Fruit fly (Drosophila melanogaster) whole organism, prepupa: Measurements from ENCODE around the gene Cyp312a1.
A peak's percentile ranks its signal among the peaks of the same experiment; 100 is the strongest.

Experiments
- CG11902 ChIP-seq: fragments of 200-800 bp; sonication (Bioruptor generic); optimal IDR thresholded peaks from 3 replicates; lab custom pipeline; 2016; ENCODE audit warnings: missing biosample characterization, missing genetic modification characterization
- CG15336 ChIP-seq: fragments of 200-800 bp; sonication (Bioruptor generic); IDR thresholded peaks from 2 replicates; pipeline ENCODE4 v1.3.6; 2022; ENCODE audit warnings: missing biosample characterization, missing genetic modification characterization
- CG32006 ChIP-seq: fragments of 200-800 bp; sonication (Bioruptor generic); optimal IDR thresholded peaks from 3 replicates; lab custom pipeline; 2017; ENCODE audit warnings: missing biosample characterization, mild to moderate bottlenecking, missing genetic modification characterization
- CG6276 ChIP-seq: fragments of 200-800 bp; sonication (Bioruptor generic); optimal IDR thresholded peaks from 2 replicates; lab custom pipeline; 2017; ENCODE audit warnings: missing biosample characterization, mild to moderate bottlenecking, missing genetic modification characterization
- CG6792 ChIP-seq: fragments of 200-800 bp; sonication (Bioruptor generic); optimal IDR thresholded peaks from 3 replicates; lab custom pipeline; 2016; ENCODE audit warnings: missing biosample characterization, missing genetic modification characterization
- CG6808 ChIP-seq: fragments of 200-800 bp; sonication (Bioruptor generic); optimal IDR thresholded peaks from 3 replicates; lab custom pipeline; 2017; ENCODE audit warnings: missing biosample characterization, missing genetic modification characterization, mild to moderate bottlenecking, moderate library complexity, missing genetic modification reagents
- CG8119 ChIP-seq: fragments of 200-800 bp; sonication (Bioruptor generic); IDR thresholded peaks from 3 replicates; pipeline ENCODE4 v1.3.6; 2022; ENCODE audit warnings: missing biosample characterization, missing genetic modification characterization
- Eip78C ChIP-seq: fragments of 200-800 bp; sonication (Bioruptor generic); peaks from one replicate; lab custom pipeline; 2016; ENCODE audit warnings: missing biosample characterization, missing genetic modification characterization
- acj6 ChIP-seq: fragments of 200-800 bp; sonication (Bioruptor generic); optimal IDR thresholded peaks from 3 replicates; lab custom pipeline; 2016; ENCODE audit warnings: missing biosample characterization, missing genetic modification characterization
- dsx ChIP-seq: fragments of 200-800 bp; optimal IDR thresholded peaks from 3 replicates; lab custom pipeline; 2019; ENCODE audit warnings: missing biosample characterization, mild to moderate bottlenecking, missing genetic modification characterization, moderate library complexity; ENCODE audit not compliant: poor library complexity, severe bottlenecking
- pdm3 ChIP-seq: fragments of 200-800 bp; sonication (Bioruptor generic); optimal IDR thresholded peaks from 3 replicates; lab custom pipeline; 2016; ENCODE audit warnings: missing biosample characterization, missing genetic modification characterization
- spab ChIP-seq: fragments of 200-800 bp; sonication (Bioruptor generic); optimal IDR thresholded peaks from 2 replicates; lab custom pipeline; 2017; ENCODE audit warnings: missing biosample characterization, mild to moderate bottlenecking, missing genetic modification characterization, missing genetic modification reagents
- ss ChIP-seq, 2 experiments: fragments of 200-800 bp; sonication (Bioruptor generic); optimal IDR thresholded peaks; 2 replicates in 1 of 2; 3 replicates in 1 of 2; lab custom pipeline; 2017 to 2018; ENCODE audit warnings: mild to moderate bottlenecking in 2 of 2, missing biosample characterization in 2 of 2, missing genetic modification characterization in 2 of 2, moderate library complexity in 1 of 2
- vri ChIP-seq: fragments of 200-800 bp; sonication (Bioruptor generic); optimal IDR thresholded peaks from 3 replicates; lab custom pipeline; 2016; ENCODE audit warnings: missing biosample characterization, mild to moderate bottlenecking, missing genetic modification characterization

- TF ChIP-seq CG11902 (GFP tag; lab: Kevin White, UChicago), result no peak
- TF ChIP-seq ss (GFP tag; optimal IDR thresholded peaks at IDR 0.05; lab: Kevin White, UChicago), result no peak
- no peak for TF ChIP-seq CG6808 (GFP tag; lab: Kevin White, UChicago)
- TF ChIP-seq CG32006 (GFP tag; lab: Kevin White, UChicago), result no peak
- TF ChIP-seq Eip78C (GFP tag; lab: Kevin White, UChicago), result peak; percentile 33
- no peak for TF ChIP-seq dsx (GFP tag; lab: Kevin White, UChicago)
- no peak for TF ChIP-seq pdm3 (GFP tag; lab: Kevin White, UChicago)
- TF ChIP-seq CG8119 (GFP tag; lab: Robert Waterston, UW), result 0 out of 3 replicates have a peak, but pooled peaks have one; percentile 22
- TF ChIP-seq CG6276, result no peak
- TF ChIP-seq CG15336 (GFP tag; lab: Robert Waterston, UW), result peak; percentile 36; the same call in 1 of the 2 replicates
- no peak for TF ChIP-seq acj6 (GFP tag; lab: Kevin White, UChicago)
- no peak for TF ChIP-seq vri (GFP tag; lab: Kevin White, UChicago)
- TF ChIP-seq spab (GFP tag; lab: Kevin White, UChicago), result no peak
- TF ChIP-seq CG6792 (GFP tag; lab: Kevin White, UChicago), result no peak
Measured at dm6 chr3L:18102161-18102565, 30.3 kb downstream of the Cyp312a1 start.
